Fruit fly (Drosophila melanogaster): ENCODE results near the gene I-t.

Gene I-t

DNA sequence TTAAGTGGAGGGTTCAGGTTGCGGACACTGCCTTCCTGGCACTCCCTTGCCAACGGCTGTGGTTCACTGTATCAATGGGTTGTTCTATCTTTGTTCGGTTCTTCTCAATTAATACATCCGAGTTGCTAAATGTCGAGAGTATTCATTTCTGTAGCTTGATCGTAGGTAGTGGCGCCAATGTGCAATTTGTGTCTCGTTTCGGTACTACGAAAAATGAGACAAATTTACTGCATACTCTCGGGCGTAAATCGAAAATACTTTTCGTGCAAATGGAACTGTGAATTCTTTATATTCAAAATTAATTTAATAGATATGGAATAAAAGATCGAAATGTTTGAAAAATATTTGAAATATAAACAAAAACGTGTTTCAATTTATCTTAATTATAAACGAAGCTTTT is 38.3 kb upstream of the I-t start (continued):
- no peak for TF ChIP-seq zen2 (GFP tag; IDR thresholded peaks at IDR 0.05; ENCODE audit: partially characterized antibody)
- no peak for TF ChIP-seq B-H2 (GFP tag; optimal IDR thresholded peaks at IDR 0.05)
- TF ChIP-seq Eip74EF (GFP tag; optimal IDR thresholded peaks at IDR 0.05), result no peak
- no peak for TF ChIP-seq Ada2b (GFP tag; IDR thresholded peaks at IDR 0.05)
- no peak for TF ChIP-seq pan (optimal IDR thresholded peaks at IDR 0.05)
- TF ChIP-seq pan (GFP tag; optimal IDR thresholded peaks at IDR 0.05 in 1 of 2, IDR thresholded peaks at IDR 0.05 in 1 of 2), result peak in 1 of 2 experiments; percentile 27
- TF ChIP-seq Rfx (GFP tag; IDR thresholded peaks at IDR 0.05), result 0 out of 2 replicates have a peak, but pooled peaks have one; percentile 5
- TF ChIP-seq ci (GFP tag; IDR thresholded peaks at IDR 0.05), result 0 out of 3 replicates have a peak, but pooled peaks have one; percentile 21
- no peak for TF ChIP-seq CG12659 (GFP tag; optimal IDR thresholded peaks at IDR 0.05)
- no peak for TF ChIP-seq Nf-YC (tag; optimal IDR thresholded peaks at IDR 0.05)
- no peak for TF ChIP-seq ranshi (GFP tag; IDR thresholded peaks at IDR 0.05)
- TF ChIP-seq CG3995 (GFP tag; optimal IDR thresholded peaks at IDR 0.05), result peak; percentile 17
- TF ChIP-seq Meics (GFP tag; optimal IDR thresholded peaks at IDR 0.05), result no peak
- 0 out of 3 replicates have a peak, but pooled peaks have one; percentile 9 for TF ChIP-seq CG17361 (GFP tag; IDR thresholded peaks at IDR 0.05)
- no peak for TF ChIP-seq Fer1 (GFP tag; optimal IDR thresholded peaks at IDR 0.05)
- no peak; the same call in 1 of the 2 replicates for TF ChIP-seq CG42726 (GFP tag; IDR thresholded peaks at IDR 0.05; ENCODE audit: partially characterized antibody)
- no peak for TF ChIP-seq CG13894 (tag; optimal IDR thresholded peaks at IDR 0.05)
- peak; percentile 76; the same call in 1 of the 4 replicates for TF ChIP-seq chinmo (GFP tag; IDR thresholded peaks at IDR 0.05; ENCODE audit: partially characterized antibody)
- TF ChIP-seq pros (GFP tag; optimal IDR thresholded peaks at IDR 0.05), result no peak
- no peak for TF ChIP-seq CG15269 (tag; optimal IDR thresholded peaks at IDR 0.05)
- peak; percentile 72 for TF ChIP-seq Med (GFP tag)
- TF ChIP-seq CG1647 (GFP tag; optimal IDR thresholded peaks at IDR 0.05), result no peak
- TF ChIP-seq CG2129 (GFP tag; IDR thresholded peaks at IDR 0.05; ENCODE audit: partially characterized antibody), result no peak
- no peak for TF ChIP-seq Bteb2 (GFP tag; optimal IDR thresholded peaks at IDR 0.05)
- no peak for TF ChIP-seq CG3281 (GFP tag; optimal IDR thresholded peaks at IDR 0.05)
- TF ChIP-seq cato (GFP tag; optimal IDR thresholded peaks at IDR 0.05; ENCODE audit: borderline replicate concordance), result no peak
- TF ChIP-seq Lhr (GFP tag; optimal IDR thresholded peaks at IDR 0.05), result peak; percentile 26
- no peak for TF ChIP-seq dimm (GFP tag; IDR thresholded peaks at IDR 0.05)
- TF ChIP-seq Mes4 (GFP tag; optimal IDR thresholded peaks at IDR 0.05), result no peak
- TF ChIP-seq CG2199 (GFP tag; IDR thresholded peaks at IDR 0.05), result 0 out of 3 replicates have a peak, but pooled peaks have one; percentile 35
- no peak for TF ChIP-seq CG4404 (GFP tag; IDR thresholded peaks at IDR 0.05)
- no peak for TF ChIP-seq Jarid2 (GFP tag; optimal IDR thresholded peaks at IDR 0.05)
- no peak for TF ChIP-seq Six4 (GFP tag; optimal IDR thresholded peaks at IDR 0.05)
- no peak for TF ChIP-seq twi (tag; optimal IDR thresholded peaks at IDR 0.05)
- 0 out of 3 replicates have a peak, but pooled peaks have one; percentile 8 for TF ChIP-seq ase (GFP tag; IDR thresholded peaks at IDR 0.05)
- no peak for TF ChIP-seq Bdp1 (GFP tag; optimal IDR thresholded peaks at IDR 0.05)
- TF ChIP-seq her (GFP tag; optimal IDR thresholded peaks at IDR 0.05), result no peak
- no peak for TF ChIP-seq CG30403 (GFP tag; optimal IDR thresholded peaks at IDR 0.05)
- TF ChIP-seq CG31388 (GFP tag; optimal IDR thresholded peaks at IDR 0.05), result no peak
- no peak for TF ChIP-seq knrl (GFP tag; IDR thresholded peaks at IDR 0.05; ENCODE audit: partially characterized antibody)
- TF ChIP-seq grn (GFP tag; optimal IDR thresholded peaks at IDR 0.05), result no peak
- TF ChIP-seq repo (GFP tag; optimal IDR thresholded peaks at IDR 0.05), result no peak
- TF ChIP-seq B-H1 (GFP tag; IDR thresholded peaks at IDR 0.05), result no peak
- TF ChIP-seq CG5180 (GFP tag; optimal IDR thresholded peaks at IDR 0.05), result no peak
- TF ChIP-seq CG10274 (GFP tag; optimal IDR thresholded peaks at IDR 0.05), result no peak
- no peak for TF ChIP-seq Rx (GFP tag; IDR thresholded peaks at IDR 0.05)
- no peak for TF ChIP-seq lov (optimal IDR thresholded peaks at IDR 0.05)
- TF ChIP-seq lov (GFP tag; IDR thresholded peaks at IDR 0.05), result no peak
- TF ChIP-seq CG12391 (tag; optimal IDR thresholded peaks at IDR 0.05), result no peak
- no peak for TF ChIP-seq ind (GFP tag; optimal IDR thresholded peaks at IDR 0.05)
- TF ChIP-seq Mrtf (GFP tag; IDR thresholded peaks at IDR 0.05), result no peak
